Fruit fly (Drosophila melanogaster) whole organism, embryonic: ENCODE results near the gene PIG-B.

Experiments
- CG10366 ChIP-seq: fragments of 200-800 bp; sonication (Bioruptor generic); IDR thresholded peaks from 2 replicates; pipeline ENCODE4 v1.3.6; 2022; ENCODE audit warnings: missing biosample characterization, missing genetic modification characterization
- CG10431 ChIP-seq: fragments of 200-800 bp; sonication (Bioruptor generic); optimal IDR thresholded peaks from 3 replicates; lab custom pipeline; 2018; ENCODE audit warnings: missing biosample characterization, mild to moderate bottlenecking, missing genetic modification characterization
- CG11456 ChIP-seq: fragments of 200-800 bp; sonication (Bioruptor generic); IDR thresholded peaks from 3 replicates; pipeline ENCODE4 v1.3.6; 2022; ENCODE audit warnings: missing biosample characterization, missing genetic modification characterization
- CG14710 ChIP-seq: fragments of 200-800 bp; sonication (Bioruptor generic); optimal IDR thresholded peaks from 3 replicates; lab custom pipeline; 2019; ENCODE audit warnings: missing biosample characterization, mild to moderate bottlenecking, missing genetic modification characterization, moderate library complexity
- CG17361 ChIP-seq: fragments of 200-800 bp; sonication (Bioruptor generic); IDR thresholded peaks from 3 replicates; pipeline ENCODE4 v1.3.6; 2022; ENCODE audit warnings: missing biosample characterization, missing genetic modification characterization
- CG18262 ChIP-seq: fragments of 200-800 bp; optimal IDR thresholded peaks from 3 replicates; lab custom pipeline; 2019; ENCODE audit warnings: missing biosample characterization, mild to moderate bottlenecking, missing genetic modification characterization, moderate library complexity
- CG2712 ChIP-seq: fragments of 200-800 bp; optimal IDR thresholded peaks from 3 replicates; lab custom pipeline; 2019; ENCODE audit warnings: missing biosample characterization, mild to moderate bottlenecking, missing genetic modification characterization, moderate library complexity
- CG30431 ChIP-seq: fragments of 200-800 bp; sonication (Bioruptor generic); optimal IDR thresholded peaks from 2 replicates; lab custom pipeline; 2017; ENCODE audit warnings: missing biosample characterization, missing genetic modification characterization
- CG33557 ChIP-seq: fragments of 200-800 bp; sonication (Bioruptor generic); optimal IDR thresholded peaks from 2 replicates; lab custom pipeline; 2019; ENCODE audit warnings: missing biosample characterization, mild to moderate bottlenecking, missing genetic modification characterization, moderate library complexity
- CG34224 ChIP-seq: fragments of 200-800 bp; sonication (Bioruptor generic); IDR thresholded peaks from 3 replicates; pipeline ENCODE4 v1.3.6; 2022; ENCODE audit warnings: missing biosample characterization, missing genetic modification characterization; ENCODE audit not compliant: partially characterized antibody
- CG4404 ChIP-seq: fragments of 200-800 bp; sonication (Bioruptor generic); IDR thresholded peaks from 2 replicates; pipeline ENCODE4 v1.3.6; 2022; ENCODE audit warnings: missing biosample characterization, missing genetic modification characterization
- CG4424 ChIP-seq: fragments of 200-800 bp; sonication (Bioruptor generic); optimal IDR thresholded peaks from 3 replicates; lab custom pipeline; 2016; ENCODE audit warnings: missing biosample characterization, missing genetic modification characterization
- CG6175 ChIP-seq: fragments of 200-800 bp; sonication (Bioruptor generic); IDR thresholded peaks from 3 replicates; pipeline ENCODE4 v1.3.6; 2022; ENCODE audit warnings: missing biosample characterization, missing genetic modification characterization
- CG6791 ChIP-seq: fragments of 200-800 bp; sonication (Bioruptor generic); IDR thresholded peaks from 3 replicates; pipeline ENCODE4 v1.3.6; 2022; ENCODE audit warnings: missing biosample characterization, missing genetic modification characterization; ENCODE audit not compliant: partially characterized antibody
- CG7786 ChIP-seq: fragments of 200-800 bp; sonication (Bioruptor generic); optimal IDR thresholded peaks from 2 replicates; lab custom pipeline; 2016; ENCODE audit warnings: missing biosample characterization, missing genetic modification characterization
- CG8281 ChIP-seq: fragments of 200-800 bp; sonication (Bioruptor generic); optimal IDR thresholded peaks from 2 replicates; lab custom pipeline; 2018; ENCODE audit warnings: missing biosample characterization, mild to moderate bottlenecking, missing genetic modification characterization, moderate library complexity
- CG8290 ChIP-seq, 3 experiments: fragments of 200-800 bp; sonication (Bioruptor generic); optimal IDR thresholded peaks; 2 replicates each; lab custom pipeline; 2016 to 2019; ENCODE audit warnings: missing biosample characterization in 3 of 3, missing genetic modification characterization in 3 of 3, mild to moderate bottlenecking in 2 of 3, moderate library complexity in 1 of 3
- CG9437 ChIP-seq: fragments of 200-800 bp; sonication (Bioruptor generic); optimal IDR thresholded peaks from 2 replicates; lab custom pipeline; 2018; ENCODE audit warnings: missing biosample characterization, mild to moderate bottlenecking, missing genetic modification characterization
- CoRest ChIP-seq: fragments of 200-800 bp; sonication (Bioruptor generic); optimal IDR thresholded peaks from 3 replicates; lab custom pipeline; 2018; ENCODE audit warnings: missing biosample characterization, mild to moderate bottlenecking, missing genetic modification characterization, moderate library complexity
- Dip3 ChIP-seq: fragments of 200-800 bp; sonication (Bioruptor generic); optimal IDR thresholded peaks from 3 replicates; lab custom pipeline; 2016; ENCODE audit warnings: missing biosample characterization, missing genetic modification characterization
- ERR ChIP-seq: fragments of 200-800 bp; sonication (Bioruptor generic); optimal IDR thresholded peaks from 2 replicates; lab custom pipeline; 2016; ENCODE audit warnings: missing biosample characterization, missing genetic modification characterization
- Ets65A ChIP-seq: fragments of 200-800 bp; sonication (Bioruptor generic); peaks from one replicate; lab custom pipeline; 2016; ENCODE audit warnings: missing biosample characterization, missing genetic modification characterization
- HHEX ChIP-seq: fragments of 200-800 bp; sonication (Bioruptor generic); optimal IDR thresholded peaks from 3 replicates; lab custom pipeline; 2017; ENCODE audit warnings: missing biosample characterization, mild to moderate bottlenecking, missing genetic modification characterization, missing genetic modification reagents
- Lhr ChIP-seq: fragments of 200-800 bp; sonication (Bioruptor generic); optimal IDR thresholded peaks from 3 replicates; lab custom pipeline; 2017; ENCODE audit warnings: mild to moderate bottlenecking, missing biosample characterization, missing genetic modification reagents, missing genetic modification characterization
- NC2α ChIP-seq: fragments of 200-800 bp; sonication (Bioruptor generic); optimal IDR thresholded peaks from 2 replicates; lab custom pipeline; 2016; ENCODE audit warnings: missing biosample characterization, missing genetic modification characterization
- NC2β ChIP-seq: fragments of 200-800 bp; sonication (Bioruptor generic); optimal IDR thresholded peaks from 2 replicates; lab custom pipeline; 2016; ENCODE audit warnings: missing biosample characterization, missing genetic modification characterization
- Ptx1 ChIP-seq: fragments of 200-800 bp; sonication (Bioruptor generic); IDR thresholded peaks from 2 replicates; pipeline ENCODE4 v1.3.6; 2022; ENCODE audit warnings: missing biosample characterization, missing genetic modification characterization
- Rfx ChIP-seq: fragments of 200-800 bp; sonication (Bioruptor generic); IDR thresholded peaks from 2 replicates; pipeline ENCODE4 v1.3.6; 2022; ENCODE audit warnings: missing biosample characterization, missing genetic modification characterization
- Rx ChIP-seq: fragments of 200-800 bp; sonication (Bioruptor generic); IDR thresholded peaks from 2 replicates; pipeline ENCODE4 v1.3.6; 2022; ENCODE audit warnings: missing biosample characterization, missing genetic modification characterization
- Stat92E ChIP-seq, 3 experiments: fragments of >200 bp in 2 of 3; fragments of 200-800 bp in 1 of 3; sonication (Bioruptor generic) in 1 of 3; optimal IDR thresholded peaks; 2 replicates each; lab custom pipeline; 2017 to 2019; ENCODE audit warnings: missing biosample characterization in 3 of 3, missing genetic modification characterization in 3 of 3, mild to moderate bottlenecking in 1 of 3, moderate library complexity in 1 of 3
- TFAM ChIP-seq: fragments of 200-800 bp; sonication (Bioruptor generic); optimal IDR thresholded peaks from 2 replicates; lab custom pipeline; 2017; ENCODE audit warnings: missing biosample characterization, missing genetic modification characterization, inconsistent platforms
- Xbp1 ChIP-seq: fragments of 200-800 bp; sonication (Bioruptor generic); optimal IDR thresholded peaks from 3 replicates; lab custom pipeline; 2016; ENCODE audit warnings: missing biosample characterization, mild to moderate bottlenecking, missing genetic modification characterization
- bcd ChIP-seq: fragments of 200-800 bp; sonication (Bioruptor generic); optimal IDR thresholded peaks from 2 replicates; lab custom pipeline; 2017; ENCODE audit warnings: missing biosample characterization, mild to moderate bottlenecking, missing genetic modification characterization
- fd64A ChIP-seq: fragments of 200-800 bp; sonication (Bioruptor generic); optimal IDR thresholded peaks from 3 replicates; lab custom pipeline; 2018; ENCODE audit warnings: missing biosample characterization, mild to moderate bottlenecking, missing genetic modification characterization
- grn ChIP-seq: fragments of 200-800 bp; sonication (Bioruptor generic); optimal IDR thresholded peaks from 3 replicates; lab custom pipeline; 2017; ENCODE audit warnings: missing biosample characterization, missing genetic modification characterization
- gsb ChIP-seq: fragments of 200-800 bp; sonication (Bioruptor generic); IDR thresholded peaks from 2 replicates; pipeline ENCODE4 v1.3.6; 2022; ENCODE audit warnings: missing biosample characterization, missing genetic modification characterization
- lov ChIP-seq, 2 experiments: fragments of 200-800 bp in 1 of 2; fragments of >200 bp in 1 of 2; sonication (Bioruptor generic) in 1 of 2; IDR thresholded peaks in 1 of 2; optimal IDR thresholded peaks in 1 of 2; 2 replicates in 1 of 2; 3 replicates in 1 of 2; pipeline versions ENCODE4 v1.3.6 to Lab custom; 2017 to 2022; ENCODE audit warnings: missing biosample characterization in 1 of 2, missing genetic modification characterization in 1 of 2
- otp ChIP-seq: fragments of 200-800 bp; sonication (Bioruptor generic); IDR thresholded peaks from 3 replicates; pipeline ENCODE4, ENCODE4 v1.3.6; 2022; ENCODE audit warnings: missing biosample characterization, missing genetic modification characterization
- peb ChIP-seq: fragments of 200-800 bp; sonication (Bioruptor generic); IDR thresholded peaks from 2 replicates; pipeline ENCODE4 v1.3.6; 2022; ENCODE audit warnings: missing biosample characterization, missing genetic modification characterization
- pfk ChIP-seq: fragments of 200-800 bp; sonication (Bioruptor generic); optimal IDR thresholded peaks from 2 replicates; lab custom pipeline; 2018; ENCODE audit warnings: missing biosample characterization, mild to moderate bottlenecking, missing genetic modification characterization, moderate library complexity
- row ChIP-seq: fragments of 200-800 bp; sonication (Bioruptor generic); IDR thresholded peaks from 3 replicates; pipeline ENCODE4 v1.3.6; 2022; ENCODE audit warnings: missing biosample characterization, missing genetic modification characterization
- slbo ChIP-seq: fragments of 200-800 bp; sonication (Bioruptor generic); IDR thresholded peaks from 2 replicates; pipeline ENCODE4 v1.3.6; 2022; ENCODE audit warnings: missing biosample characterization, missing genetic modification characterization
- sna ChIP-seq: fragments of 200-800 bp; sonication (Bioruptor generic); IDR thresholded peaks from 2 replicates; pipeline ENCODE4 v1.3.6; 2022; ENCODE audit warnings: missing biosample characterization, missing genetic modification characterization; ENCODE audit not compliant: partially characterized antibody
- sr ChIP-seq: fragments of 200-800 bp; sonication (Bioruptor generic); IDR thresholded peaks from 3 replicates; pipeline ENCODE4 v1.3.6; 2022; ENCODE audit warnings: missing biosample characterization, missing genetic modification characterization
- z ChIP-seq: fragments of 200-800 bp; sonication (Bioruptor generic); IDR thresholded peaks from 3 replicates; pipeline ENCODE4 v1.3.6; 2022; ENCODE audit warnings: missing biosample characterization, missing genetic modification characterization
- zen ChIP-seq: fragments of 200-800 bp; sonication (Bioruptor generic); optimal IDR thresholded peaks from 3 replicates; lab custom pipeline; 2018; ENCODE audit warnings: missing biosample characterization, mild to moderate bottlenecking, missing genetic modification characterization, moderate library complexity

The PIG-B gene

DNA sequence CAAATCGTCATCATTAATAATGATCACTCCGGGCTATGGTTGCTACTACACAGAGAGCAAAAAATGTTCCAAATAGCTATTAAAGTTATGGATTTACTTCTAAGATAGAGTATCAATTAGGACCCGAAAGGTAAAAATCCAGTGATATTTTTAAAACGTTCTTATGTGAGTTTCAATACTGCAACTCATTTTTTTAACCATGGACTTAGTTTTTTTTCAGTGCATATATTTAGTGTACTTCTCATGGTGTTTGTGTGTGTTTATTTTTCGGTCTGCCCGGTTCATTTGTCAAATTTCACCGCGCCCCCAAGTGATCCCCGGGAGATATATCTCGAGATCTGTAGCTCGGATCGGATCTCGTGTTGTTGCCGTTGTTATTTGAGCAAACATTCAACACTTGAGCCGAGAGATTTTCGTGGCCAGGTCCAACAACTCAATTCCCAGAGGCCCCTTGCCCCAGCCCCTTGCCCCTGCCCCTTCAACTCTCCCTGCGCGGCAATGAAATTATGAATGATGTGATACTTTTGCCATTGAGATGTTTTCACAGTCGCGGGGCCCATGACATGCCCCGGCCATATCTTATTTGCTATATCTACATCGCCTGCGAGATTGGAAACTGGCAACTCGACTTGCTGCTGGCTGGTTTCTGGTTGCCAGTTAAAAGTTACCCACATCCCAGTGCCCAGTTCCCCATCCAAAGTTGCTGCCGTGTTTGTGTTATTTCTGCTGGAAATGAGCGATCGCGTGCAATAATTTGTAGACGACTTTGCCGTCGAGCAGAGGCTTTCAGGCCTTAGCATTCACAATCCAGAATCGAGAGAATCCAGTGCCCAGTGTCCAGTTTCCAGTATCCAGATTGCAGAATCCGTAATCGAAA is 51.7 kb downstream of the PIG-B start (continued):
- TF ChIP-seq lov (optimal IDR thresholded peaks at IDR 0.05; lab: Kevin White, UChicago) (no peak), lov (GFP tag; IDR thresholded peaks at IDR 0.05; lab: Robert Waterston, UW) (peak; percentile 73; the same call in 1 of the 3 replicates), Rfx (GFP tag; lab: Robert Waterston, UW) (0 out of 2 replicates have a peak, but pooled peaks have one; percentile 15), Ptx1 (peak; percentile 66), z (GFP tag; lab: Robert Waterston, UW) (peak; percentile 75), CG2712 (tag; lab: Kevin White, UChicago) (peak; percentile 84), otp (peak; percentile 83), CoRest (tag; lab: Kevin White, UChicago) (peak; percentile 72), HHEX (GFP tag; lab: Kevin White, UChicago) (peak; percentile 38), CG9437 (GFP tag; lab: Kevin White, UChicago) (peak; percentile 46), CG4424 (GFP tag; lab: Kevin White, UChicago) (peak; percentile 47), sna (no peak), TFAM (GFP tag; lab: Kevin White, UChicago) (peak; percentile 34), slbo (GFP tag; lab: Robert Waterston, UW) (peak; percentile 48), grn (GFP tag; lab: Kevin White, UChicago) (peak; percentile 81), Ets65A (GFP tag; lab: Kevin White, UChicago) (peak; percentile 93), sr (GFP tag; lab: Robert Waterston, UW) (no peak), CG6791 (GFP tag; lab: Robert Waterston, UW) (no peak), ERR (GFP tag; lab: Kevin White, UChicago) (peak; percentile 17), Rx (GFP tag; lab: Robert Waterston, UW) (no peak), Lhr (GFP tag; lab: Kevin White, UChicago) (peak; percentile 55), zen (tag; lab: Kevin White, UChicago) (peak; percentile 78), CG8281 (no peak), NC2α (peak; percentile 56), pfk (GFP tag; lab: Kevin White, UChicago) (no peak), Stat92E (GFP tag; optimal IDR thresholded peaks at IDR 0.05; lab: Kevin White, UChicago) (peak in 1 of 3 experiments; percentile 73), CG30431 (GFP tag; lab: Kevin White, UChicago) (peak; percentile 49), bcd (GFP tag; lab: Kevin White, UChicago) (peak; percentile 27), CG33557 (GFP tag; lab: Kevin White, UChicago) (peak; percentile 79), CG4404 (GFP tag; lab: Robert Waterston, UW) (peak; percentile 35; the same call in 1 of the 2 replicates), CG17361 (GFP tag; lab: Robert Waterston, UW) (peak; percentile 72; the same call in 2 of the 3 replicates), CG7786 (GFP tag; lab: Kevin White, UChicago) (peak; percentile 60), CG11456 (GFP tag; lab: Robert Waterston, UW) (no peak), CG10366 (GFP tag; lab: Robert Waterston, UW) (peak; percentile 43; the same call in 1 of the 2 replicates), Xbp1 (GFP tag; lab: Kevin White, UChicago) (peak; percentile 74), CG10431 (GFP tag; lab: Kevin White, UChicago) (no peak), CG8290 (GFP tag; optimal IDR thresholded peaks at IDR 0.05; lab: Kevin White, UChicago) (peak; percentile 5), CG8290 (tag; optimal IDR thresholded peaks at IDR 0.05; lab: Kevin White, UChicago) (peak in 1 of 2 experiments; percentile 30), fd64A (peak; percentile 27), CG18262 (tag; lab: Kevin White, UChicago) (peak; percentile 83), CG34224 (no peak), Dip3 (GFP tag; lab: Kevin White, UChicago) (no peak), NC2β (GFP tag; lab: Kevin White, UChicago) (peak; percentile 83), CG6175 (GFP tag; lab: Robert Waterston, UW) (peak; percentile 42; the same call in 1 of the 3 replicates), CG14710 (peak; percentile 82), gsb (GFP tag; lab: Robert Waterston, UW) (no peak), peb (GFP tag; lab: Robert Waterston, UW) (peak; percentile 54; the same call in 1 of the 2 replicates), row (GFP tag; lab: Robert Waterston, UW) (peak; percentile 74)
